Fruit fly (Drosophila melanogaster): Measurements from ENCODE around the gene CheA84a.

The CheA84a gene

dm6 chr3R:8239472-8240301 lies 35.1 kb upstream of the CheA84a start (continued):
- TF ChIP-seq eve (GFP tag; optimal IDR thresholded peaks at IDR 0.05) (no peak), CG4404 (GFP tag; IDR thresholded peaks at IDR 0.05) (peak; percentile 56), CG6683 (GFP tag; optimal IDR thresholded peaks at IDR 0.05) (peak; percentile 76), slbo (GFP tag; IDR thresholded peaks at IDR 0.05) (peak; percentile 73), trem (tag; optimal IDR thresholded peaks at IDR 0.05) (peak; percentile 65), gem (tag; optimal IDR thresholded peaks at IDR 0.05) (peak; percentile 95), HLH4C (GFP tag; IDR thresholded peaks at IDR 0.05; ENCODE audit: partially characterized antibody) (no peak), Blimp-1 (GFP tag; optimal IDR thresholded peaks at IDR 0.05) (peak; percentile 82), MBD-R2 (GFP tag; IDR thresholded peaks at IDR 0.05) (peak; percentile 18), CG33557 (GFP tag; optimal IDR thresholded peaks at IDR 0.05) (peak; percentile 90), nmo (GFP tag; optimal IDR thresholded peaks at IDR 0.05) (peak; percentile 94), mld (GFP tag; IDR thresholded peaks at IDR 0.05; ENCODE audit: partially characterized antibody) (no peak), Bteb2 (GFP tag; optimal IDR thresholded peaks at IDR 0.05) (peak; percentile 84), CG15696 (tag; optimal IDR thresholded peaks at IDR 0.05) (peak; percentile 80), Hr51 (GFP tag; optimal IDR thresholded peaks at IDR 0.05) (peak; percentile 74 to 94), CrebB (tag; optimal IDR thresholded peaks at IDR 0.05) (peak; percentile 29), CG8765 (GFP tag; IDR thresholded peaks at IDR 0.05) (peak; percentile 49; the same call in 1 of the 2 replicates), CG31441 (GFP tag; IDR thresholded peaks at IDR 0.05) (peak; percentile 93), CG18599 (GFP tag; optimal IDR thresholded peaks at IDR 0.05) (peak; percentile 91), fd96Cb (tag; optimal IDR thresholded peaks at IDR 0.05) (peak; percentile 84), hth (optimal IDR thresholded peaks at IDR 0.05) (no peak), Hsf (GFP tag; optimal IDR thresholded peaks at IDR 0.05) (peak; percentile 81), ato (GFP tag; IDR thresholded peaks at IDR 0.05; ENCODE audit: partially characterized antibody) (no peak), Dip2 (GFP tag; IDR thresholded peaks at IDR 0.05) (no peak), tll (GFP tag; optimal IDR thresholded peaks at IDR 0.05) (no peak), H15 (GFP tag; IDR thresholded peaks at IDR 0.05) (peak; percentile 76), peb (GFP tag; IDR thresholded peaks at IDR 0.05) (peak; percentile 50; the same call in 1 of the 2 replicates), so (GFP tag; IDR thresholded peaks at IDR 0.05) (peak; percentile 80), Tbp (GFP tag; optimal IDR thresholded peaks at IDR 0.05) (no peak), HmgZ (tag; optimal IDR thresholded peaks at IDR 0.05) (peak; percentile 48), CG4328 (GFP tag; optimal IDR thresholded peaks at IDR 0.05) (peak; percentile 93), gt (GFP tag; IDR thresholded peaks at IDR 0.05) (0 out of 2 replicates have a peak, but pooled peaks have one; percentile 22), D19B (GFP tag; optimal IDR thresholded peaks at IDR 0.05) (peak; percentile 83), sd (tag; optimal IDR thresholded peaks at IDR 0.05) (peak; percentile 63), dmrt99B (tag; optimal IDR thresholded peaks at IDR 0.05) (peak; percentile 92), CG1792 (GFP tag; optimal IDR thresholded peaks at IDR 0.05) (no peak), Nf-YC (tag; optimal IDR thresholded peaks at IDR 0.05) (peak; percentile 89), CG11695 (GFP tag; IDR thresholded peaks at IDR 0.05) (peak; percentile 72), Usf (GFP tag; optimal IDR thresholded peaks at IDR 0.05) (peak; percentile 75), lab (GFP tag; optimal IDR thresholded peaks at IDR 0.05) (peak; percentile 89), odd (GFP tag; optimal IDR thresholded peaks at IDR 0.05) (peak; percentile 95), Ravus (GFP tag; IDR thresholded peaks at IDR 0.05) (no peak), Sox102F (GFP tag; optimal IDR thresholded peaks at IDR 0.05) (peak; percentile 88), stwl (tag; optimal IDR thresholded peaks at IDR 0.05) (no peak), ro (GFP tag; IDR thresholded peaks at IDR 0.05) (no peak), hkb (optimal IDR thresholded peaks at IDR 0.05) (no peak), hkb (GFP tag; IDR thresholded peaks at IDR 0.05) (peak; percentile 81), CG11247 (GFP tag; IDR thresholded peaks at IDR 0.05) (peak; percentile 50)
